Worm (Caenorhabditis elegans): ENCODE data around the gene Y67D8B.2.

DNA sequence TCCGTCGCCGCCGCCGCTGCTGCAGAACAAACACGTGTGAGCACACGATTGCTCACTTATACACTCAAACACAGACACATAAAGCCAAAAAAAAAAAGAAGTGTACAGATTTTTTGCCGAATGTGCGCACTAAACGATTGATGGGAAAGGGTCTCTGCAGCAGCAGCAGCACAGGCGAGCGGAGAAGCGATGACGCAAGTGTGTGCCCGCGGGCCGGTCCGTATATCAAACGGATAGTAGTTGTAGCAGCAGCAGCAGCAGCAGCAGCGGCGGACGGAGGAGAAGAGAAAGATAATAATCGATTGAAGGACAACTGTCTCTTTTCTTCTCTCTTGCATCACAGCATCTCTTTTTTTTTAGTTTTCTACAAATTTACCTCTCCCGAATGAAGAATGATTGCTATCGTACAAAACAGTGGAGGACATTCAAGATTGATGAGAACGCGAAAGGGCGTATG is 42.1 kb upstream of the Y67D8B.2 start:
- no peak for TF ChIP-seq efl-1 (GFP tag; optimal IDR thresholded peaks at IDR 0.05)
- TF ChIP-seq chd-7 (tag; optimal IDR thresholded peaks at IDR 0.05), result no peak
